Fruit fly (Drosophila melanogaster): ENCODE results near the gene Tk.
A peak's percentile ranks its signal among the peaks of the same experiment; 100 is the strongest.

Tk gene

DNA sequence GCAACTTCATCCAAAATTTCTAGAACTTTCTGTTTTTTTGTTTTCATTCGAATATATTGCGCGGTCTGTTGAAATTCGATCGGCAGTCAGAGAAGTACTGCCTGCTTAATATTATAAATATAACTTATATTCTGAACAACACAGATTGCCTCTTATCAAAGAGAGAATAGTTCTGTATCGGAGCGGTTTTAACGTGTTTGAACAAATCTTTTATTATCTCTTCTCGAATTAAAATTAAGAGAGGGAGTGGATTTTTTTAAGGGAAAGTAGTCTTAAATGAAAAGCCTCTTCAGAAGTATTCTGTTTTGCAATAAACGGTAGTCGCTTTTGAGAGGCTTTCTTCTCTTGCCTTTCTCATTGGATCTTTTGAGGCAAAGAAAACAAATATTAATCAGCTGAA is 22.7 kb downstream of the Tk start (continued):
- TF ChIP-seq crp (GFP tag; optimal IDR thresholded peaks at IDR 0.05) (no peak), CG34422 (GFP tag; IDR thresholded peaks at IDR 0.05) (no peak), CG30431 (GFP tag; optimal IDR thresholded peaks at IDR 0.05) (no peak), CG3838 (GFP tag; optimal IDR thresholded peaks at IDR 0.05) (no peak), wdn (GFP tag; IDR thresholded peaks at IDR 0.05) (no peak), sna (GFP tag; IDR thresholded peaks at IDR 0.05; ENCODE audit: partially characterized antibody) (no peak), gt (GFP tag; IDR thresholded peaks at IDR 0.05) (no peak), CG33557 (GFP tag; optimal IDR thresholded peaks at IDR 0.05) (no peak), Jarid2 (GFP tag; optimal IDR thresholded peaks at IDR 0.05) (peak; percentile 15), CG11085 (GFP tag; IDR thresholded peaks at IDR 0.05) (no peak), insv (GFP tag; optimal IDR thresholded peaks at IDR 0.05) (no peak)

DNA sequence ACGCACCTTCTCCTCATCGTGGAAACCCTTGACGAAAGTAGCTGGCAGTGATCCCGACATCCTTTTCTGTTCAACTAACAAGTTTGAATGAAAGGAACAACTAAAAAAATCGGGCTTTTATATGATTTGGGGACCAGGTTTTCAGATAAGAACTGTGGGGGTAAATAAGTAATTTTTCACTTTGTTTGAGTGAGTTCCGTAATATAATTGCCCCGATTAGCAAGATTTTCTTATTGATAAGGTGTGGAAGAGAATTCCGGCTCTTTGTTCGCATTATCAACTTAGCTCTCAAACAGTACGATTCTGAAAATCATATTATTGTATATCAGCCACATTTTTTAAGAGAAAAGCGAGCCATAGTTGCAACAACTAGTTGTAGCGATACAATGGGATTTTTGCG is 23.3 kb downstream of the Tk start, which contains the start of gene CG12224:
TSS of gene CG12224 (minus strand) at position 101 of the 400 bp plus-strand sequence.
- TF ChIP-seq exex (tag; optimal IDR thresholded peaks at IDR 0.05), result peak; percentile 75
- no peak for TF ChIP-seq fd64A (GFP tag; optimal IDR thresholded peaks at IDR 0.05)

DNA sequence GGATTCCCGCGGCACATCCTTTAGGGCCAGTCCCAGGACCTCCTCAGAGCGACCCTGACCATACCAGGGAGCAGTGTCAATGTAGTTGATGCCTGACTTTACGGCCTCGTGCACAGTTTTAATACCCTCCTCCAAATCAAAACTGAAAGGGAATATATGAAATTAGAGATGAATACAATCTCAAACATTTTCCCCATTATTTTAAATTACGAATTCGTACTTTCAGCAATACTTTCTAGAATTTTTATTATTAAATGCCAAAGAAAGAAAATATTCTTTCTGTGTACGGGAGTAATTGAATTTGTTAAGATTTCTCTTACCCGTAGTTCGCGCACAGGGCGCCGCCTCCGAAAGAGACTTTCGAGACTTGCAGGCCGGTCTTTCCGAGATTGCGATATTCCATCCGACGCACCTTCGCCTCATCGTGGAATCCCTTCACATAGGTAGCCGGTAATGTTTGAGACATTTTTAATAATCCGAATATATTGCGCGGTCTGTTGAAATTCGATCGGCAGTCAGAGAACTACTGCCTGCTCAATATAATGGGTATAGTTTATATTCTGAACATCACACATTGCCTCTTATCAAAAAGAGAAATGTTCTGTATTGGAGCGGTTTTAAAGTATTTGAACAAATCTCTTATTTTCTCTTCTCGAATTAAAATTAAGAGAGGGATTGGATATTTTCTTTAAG is 25.2 kb downstream of the Tk start, which contains the start of gene CG18547:
TSS of gene CG18547 (minus strand) at position 512 of the 693 bp plus-strand sequence.
- no peak for TF ChIP-seq Deaf1 (tag; optimal IDR thresholded peaks at IDR 0.05)
- TF ChIP-seq lab (GFP tag; optimal IDR thresholded peaks at IDR 0.05), result peak; percentile 2
- peak; percentile 66 for TF ChIP-seq Jarid2 (GFP tag; optimal IDR thresholded peaks at IDR 0.05)
- TF ChIP-seq Fer1 (GFP tag; optimal IDR thresholded peaks at IDR 0.05), result no peak
- TF ChIP-seq CG10565 (GFP tag; optimal IDR thresholded peaks at IDR 0.05), result no peak
- 0 out of 4 replicates have a peak, but pooled peaks have one; percentile 53 for TF ChIP-seq chinmo (GFP tag; IDR thresholded peaks at IDR 0.05; ENCODE audit: partially characterized antibody)
- TF ChIP-seq Awh (GFP tag; IDR thresholded peaks at IDR 0.05), result no peak
- TF ChIP-seq CG6765 (GFP tag; optimal IDR thresholded peaks at IDR 0.05), result no peak
- TF ChIP-seq wek (GFP tag; optimal IDR thresholded peaks at IDR 0.05), result no peak
- no peak for TF ChIP-seq usp (GFP tag; optimal IDR thresholded peaks at IDR 0.05)
- TF ChIP-seq exex (tag; optimal IDR thresholded peaks at IDR 0.05), result peak; percentile 34
- no peak for TF ChIP-seq CG10147 (GFP tag; optimal IDR thresholded peaks at IDR 0.05)
- TF ChIP-seq CG12236 (GFP tag; optimal IDR thresholded peaks at IDR 0.05), result no peak
- no peak for TF ChIP-seq Lpt (GFP tag; optimal IDR thresholded peaks at IDR 0.05)
- peak; percentile 0 for TF ChIP-seq lilli (GFP tag; optimal IDR thresholded peaks at IDR 0.05)
- peak; percentile 53 for TF ChIP-seq Drgx (GFP tag; IDR thresholded peaks at IDR 0.05)
- no peak for TF ChIP-seq Usf (GFP tag; optimal IDR thresholded peaks at IDR 0.05)
- peak in 1 of 2 experiments; percentile 8 for TF ChIP-seq bsh (GFP tag; optimal IDR thresholded peaks at IDR 0.05)
- TF ChIP-seq sens (GFP tag), result peak; percentile 76
- peak; percentile 29; the same call in 1 of the 2 replicates for TF ChIP-seq Xrp1 (GFP tag; IDR thresholded peaks at IDR 0.05)
- peak; percentile 61 to 74 for TF ChIP-seq Trl (optimal IDR thresholded peaks at IDR 0.05)
- no peak for TF ChIP-seq Trl (GFP tag; optimal IDR thresholded peaks at IDR 0.05)
- TF ChIP-seq z (GFP tag; IDR thresholded peaks at IDR 0.05), result 0 out of 3 replicates have a peak, but pooled peaks have one; percentile 36
- peak; percentile 0 for TF ChIP-seq CG2120 (GFP tag; optimal IDR thresholded peaks at IDR 0.05)
- TF ChIP-seq Fer2 (tag; optimal IDR thresholded peaks at IDR 0.05), result no peak
- TF ChIP-seq CG10274 (GFP tag; optimal IDR thresholded peaks at IDR 0.05), result peak; percentile 29
- no peak for TF ChIP-seq pan (optimal IDR thresholded peaks at IDR 0.05)
- no peak for TF ChIP-seq pan (GFP tag; optimal IDR thresholded peaks at IDR 0.05 in 1 of 2, IDR thresholded peaks at IDR 0.05 in 1 of 2)
- TF ChIP-seq nom (GFP tag; optimal IDR thresholded peaks at IDR 0.05), result peak; percentile 37
- TF ChIP-seq D19A (tag; optimal IDR thresholded peaks at IDR 0.05), result peak; percentile 2
- TF ChIP-seq h (optimal IDR thresholded peaks at IDR 0.05), result no peak
- TF ChIP-seq CG3163 (GFP tag; optimal IDR thresholded peaks at IDR 0.05), result peak; percentile 92
